Fruit fly (Drosophila melanogaster) whole organism: ENCODE data around the gene Ms.

ENCODE experiments used
- CG8478 ChIP-seq: fragments of >200 bp; optimal IDR thresholded peaks from 2 replicates; lab custom pipeline; 2018; ENCODE audit warnings: inconsistent platforms
- Dll ChIP-seq: fragments of >200 bp; optimal IDR thresholded peaks from 2 replicates; lab custom pipeline; 2017
- psq ChIP-seq: fragments of >200 bp; optimal IDR thresholded peaks from 2 replicates; lab custom pipeline; 2017
- usp ChIP-seq: fragments of >200 bp; optimal IDR thresholded peaks from 2 replicates; lab custom pipeline; 2017; ENCODE audit warnings: missing biosample characterization, missing genetic modification characterization, mixed read lengths

- TF ChIP-seq CG8478 (lab: Kevin White, UChicago) (no peak), psq (lab: Kevin White, UChicago) (no peak), usp (GFP tag; lab: Kevin White, UChicago) (no peak), Dll (no peak)
Measured at dm6 chr3R:24359957-24360356, 18.6 kb downstream of the Ms start, which contains the start of gene CG18528.
